Fruit fly (Drosophila melanogaster) whole organism, pupa: ENCODE measurements around the gene mgl.

Experiments
- CG12605 ChIP-seq: fragments of 200-800 bp; sonication (Bioruptor generic); IDR thresholded peaks from 2 replicates; pipeline ENCODE4 v1.3.6; 2022; ENCODE audit warnings: missing biosample characterization, missing genetic modification characterization
- CG13204 ChIP-seq: fragments of 200-800 bp; sonication (Bioruptor generic); optimal IDR thresholded peaks from 2 replicates; lab custom pipeline; 2018; ENCODE audit warnings: missing biosample characterization, mild to moderate bottlenecking, missing genetic modification characterization, moderate library complexity
- CG14655 ChIP-seq: fragments of 200-800 bp; sonication (Bioruptor generic); optimal IDR thresholded peaks from 3 replicates; lab custom pipeline; 2017; ENCODE audit warnings: mild to moderate bottlenecking, missing biosample characterization, missing genetic modification reagents, missing genetic modification characterization
- CG17806 ChIP-seq: fragments of 200-800 bp; sonication (Bioruptor generic); optimal IDR thresholded peaks from 2 replicates; lab custom pipeline; 2018; ENCODE audit warnings: missing biosample characterization, mild to moderate bottlenecking, missing genetic modification characterization, moderate library complexity
- CG4496 ChIP-seq: fragments of 200-800 bp; sonication (Bioruptor generic); IDR thresholded peaks from 3 replicates; pipeline ENCODE4 v1.3.6; 2022; ENCODE audit warnings: missing biosample characterization, missing genetic modification characterization
- CG8159 ChIP-seq: fragments of 200-800 bp; sonication (Bioruptor generic); optimal IDR thresholded peaks from 3 replicates; lab custom pipeline; 2018; ENCODE audit warnings: missing biosample characterization, mild to moderate bottlenecking, missing genetic modification characterization, moderate library complexity
- CG9948 ChIP-seq: fragments of 200-800 bp; sonication (Bioruptor generic); optimal IDR thresholded peaks from 2 replicates; lab custom pipeline; 2018; ENCODE audit warnings: missing biosample characterization, mild to moderate bottlenecking, missing genetic modification characterization, moderate library complexity
- D1 ChIP-seq: fragments of 200-800 bp; sonication (Bioruptor generic); optimal IDR thresholded peaks from 2 replicates; lab custom pipeline; 2018; ENCODE audit warnings: missing biosample characterization, mild to moderate bottlenecking, missing genetic modification characterization, moderate library complexity
- EcR ChIP-seq: fragments of 200-800 bp; sonication (Bioruptor generic); optimal IDR thresholded peaks from 3 replicates; lab custom pipeline; 2019; ENCODE audit warnings: missing biosample characterization, missing genetic modification characterization, mild to moderate bottlenecking, moderate library complexity, missing genetic modification reagents
- Pif1A ChIP-seq: fragments of 200-800 bp; sonication (Bioruptor generic); optimal IDR thresholded peaks from 3 replicates; lab custom pipeline; 2016; ENCODE audit warnings: missing biosample characterization, missing genetic modification characterization
- Pif1B ChIP-seq: fragments of 200-800 bp; sonication (Bioruptor generic); optimal IDR thresholded peaks from 3 replicates; lab custom pipeline; 2016; ENCODE audit warnings: missing biosample characterization, missing genetic modification characterization
- fd96Ca ChIP-seq: fragments of 200-800 bp; sonication (Bioruptor generic); IDR thresholded peaks from 3 replicates; pipeline ENCODE4 v1.3.6; 2022; ENCODE audit warnings: missing biosample characterization, missing genetic modification characterization
- rn ChIP-seq: fragments of 200-800 bp; sonication (Bioruptor generic); IDR thresholded peaks from 2 replicates; pipeline ENCODE4 v1.3.6; 2022; ENCODE audit warnings: missing biosample characterization, missing genetic modification characterization

DNA sequence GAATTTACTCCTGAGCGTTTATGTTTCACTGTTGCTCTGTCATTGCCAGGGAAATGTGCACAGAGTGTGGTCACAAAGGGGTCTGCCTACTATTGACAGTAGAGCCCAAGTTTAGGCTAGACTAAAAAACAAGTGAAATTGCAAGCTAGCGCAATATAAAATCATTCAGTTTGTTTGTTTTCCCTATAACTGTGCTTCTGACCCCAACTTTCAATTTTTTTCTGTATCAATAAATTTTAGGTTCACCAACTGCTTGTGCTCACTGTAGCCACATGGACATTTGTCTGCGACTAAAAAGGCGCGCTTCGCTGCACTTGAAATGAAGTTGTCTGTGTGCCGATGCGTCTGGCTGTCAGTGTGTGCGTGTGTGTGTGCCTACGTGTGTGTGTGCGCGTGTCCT is 59.4 kb downstream of the mgl start:
- TF ChIP-seq CG14655 (GFP tag; lab: Kevin White, UChicago) = peak; percentile 33
- TF ChIP-seq CG17806 (tag; lab: Kevin White, UChicago) = peak; percentile 20
- no peak for TF ChIP-seq D1 (tag; lab: Kevin White, UChicago)
- no peak for TF ChIP-seq CG13204 (GFP tag; lab: Kevin White, UChicago)
- TF ChIP-seq fd96Ca (GFP tag; lab: Robert Waterston, UW) = peak; percentile 53; the same call in 1 of the 3 replicates
- TF ChIP-seq EcR = no peak
- TF ChIP-seq CG12605 (GFP tag; lab: Robert Waterston, UW) = no peak
- TF ChIP-seq CG9948 = peak; percentile 22
- TF ChIP-seq rn (GFP tag; lab: Robert Waterston, UW) = no peak
- peak; percentile 37 for TF ChIP-seq Pif1A (GFP tag; lab: Kevin White, UChicago)
- peak; percentile 68; the same call in 2 of the 3 replicates for TF ChIP-seq CG4496 (GFP tag; lab: Robert Waterston, UW)
- peak; percentile 40 for TF ChIP-seq CG8159 (tag; lab: Kevin White, UChicago)
- peak; percentile 4 for TF ChIP-seq Pif1B (GFP tag; lab: Kevin White, UChicago)
